Fruit fly (Drosophila melanogaster): ENCODE data around the gene CG7142.

DNA sequence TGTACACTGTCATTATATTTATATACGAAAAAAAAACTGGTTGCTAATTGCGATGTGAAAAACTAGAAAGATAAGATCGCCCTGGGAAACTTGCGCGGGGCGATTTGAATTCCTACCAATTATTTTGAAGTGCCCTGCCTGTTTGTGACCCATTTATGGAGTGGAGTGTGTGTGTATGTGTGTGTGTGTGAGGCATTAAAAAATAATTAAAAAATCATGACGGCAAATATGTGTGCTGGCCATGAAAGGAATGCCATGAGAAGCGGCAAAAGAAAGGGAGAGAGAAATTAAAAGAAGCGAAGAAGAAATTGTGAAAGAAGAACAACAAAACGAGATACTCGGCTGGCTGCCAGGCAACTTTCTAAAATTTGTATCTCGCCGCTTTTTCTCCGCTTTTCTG lies 30.6 kb upstream of the CG7142 start:
- no peak for TF ChIP-seq CTCF (optimal IDR thresholded peaks at IDR 0.05)
- TF ChIP-seq CG8478 (optimal IDR thresholded peaks at IDR 0.05): no peak
